Worm (Caenorhabditis elegans) whole organism, late embryonic: ENCODE results near the gene C48B4.10.

ENCODE experiments used
- C08G9.2 ChIP-seq: sonication (generic microtip); optimal IDR thresholded peaks from 2 replicates; lab custom pipeline; 2016; ENCODE audit warnings: mild to moderate bottlenecking, missing genetic modification characterization, moderate library complexity, missing compliant biosample characterization
- F13H6.1 ChIP-seq: sonication (generic microtip); optimal IDR thresholded peaks from 2 replicates; lab custom pipeline; 2016; ENCODE audit warnings: missing genetic modification characterization, missing compliant biosample characterization
- K09A11.1 ChIP-seq: sonication (generic microtip); optimal IDR thresholded peaks from 2 replicates; lab custom pipeline; 2017; ENCODE audit warnings: antibody characterized with exemption, mild to moderate bottlenecking, missing genetic modification characterization, missing compliant biosample characterization; ENCODE audit not compliant: insufficient read depth
- ahr-1 ChIP-seq: sonication (generic microtip); optimal IDR thresholded peaks from 2 replicates; lab custom pipeline; 2016; ENCODE audit warnings: missing genetic modification characterization, missing compliant biosample characterization
- ama-1 ChIP-seq: fragments of 150-350 bp; optimal IDR thresholded peaks from 2 replicates; lab custom pipeline; 2014
- ceh-14 ChIP-seq: sonication (generic microtip); optimal IDR thresholded peaks from 2 replicates; lab custom pipeline; 2016; ENCODE audit warnings: missing genotype, missing genetic modification characterization, missing compliant biosample characterization
- ceh-19 ChIP-seq: fragments of 200-800 bp; sonication (Bioruptor generic); optimal IDR thresholded peaks from 2 replicates; lab custom pipeline; 2018; ENCODE audit warnings: mild to moderate bottlenecking, missing genetic modification characterization, missing compliant biosample characterization
- ceh-2 ChIP-seq: sonication (generic microtip); optimal IDR thresholded peaks from 2 replicates; lab custom pipeline; 2016; ENCODE audit warnings: missing genotype, missing genetic modification characterization, missing compliant biosample characterization
- ceh-22 ChIP-seq: sonication (generic microtip); optimal IDR thresholded peaks from 2 replicates; lab custom pipeline; 2017; ENCODE audit warnings: missing biosample characterization, missing genetic modification characterization
- ceh-24 ChIP-seq: sonication (generic microtip); optimal IDR thresholded peaks from 2 replicates; lab custom pipeline; 2016; ENCODE audit warnings: mild to moderate bottlenecking, missing genetic modification characterization, missing compliant biosample characterization
- ceh-30 ChIP-seq: fragments of 150-350 bp; optimal IDR thresholded peaks from 2 replicates; lab custom pipeline; 2014; ENCODE audit warnings: missing biosample characterization, missing genetic modification characterization
- ceh-48 ChIP-seq: sonication (generic microtip); optimal IDR thresholded peaks from 2 replicates; lab custom pipeline; 2016; ENCODE audit warnings: missing genetic modification characterization, inconsistent platforms, missing compliant biosample characterization
- ceh-6 ChIP-seq: fragments of 200-800 bp; sonication (Bioruptor generic); optimal IDR thresholded peaks from 2 replicates; lab custom pipeline; 2018; ENCODE audit warnings: mild to moderate bottlenecking, missing genetic modification characterization, missing compliant biosample characterization
- elt-2 ChIP-seq: sonication (generic microtip); optimal IDR thresholded peaks from 2 replicates; lab custom pipeline; 2016; ENCODE audit warnings: missing genetic modification reagents, missing genetic modification characterization, missing compliant biosample characterization
- ets-4 ChIP-seq: sonication (generic microtip); optimal IDR thresholded peaks from 2 replicates; lab custom pipeline; 2016; ENCODE audit warnings: missing genetic modification characterization, missing compliant biosample characterization
- eyg-1 ChIP-seq: sonication (generic microtip); optimal IDR thresholded peaks from 2 replicates; lab custom pipeline; 2016; ENCODE audit warnings: missing genotype, missing genetic modification characterization, missing compliant biosample characterization
- fkh-10 ChIP-seq: fragments of 150-350 bp; optimal IDR thresholded peaks from 2 replicates; lab custom pipeline; 2014; ENCODE audit warnings: missing biosample characterization, missing genetic modification reagents, missing genetic modification characterization
- fkh-6 ChIP-seq: sonication (generic microtip); optimal IDR thresholded peaks from 2 replicates; lab custom pipeline; 2016; ENCODE audit warnings: missing genetic modification characterization, missing compliant biosample characterization
- hlh-15 ChIP-seq: sonication (generic microtip); optimal IDR thresholded peaks from 2 replicates; lab custom pipeline; 2016; ENCODE audit warnings: missing genetic modification characterization, missing compliant biosample characterization
- hlh-30 ChIP-seq: sonication (generic microtip); optimal IDR thresholded peaks from 2 replicates; lab custom pipeline; 2017; ENCODE audit warnings: antibody characterized with exemption, missing genetic modification characterization, missing compliant biosample characterization; ENCODE audit not compliant: insufficient read depth
- hlh-8 ChIP-seq: sonication (generic microtip); optimal IDR thresholded peaks from 2 replicates; lab custom pipeline; 2016; ENCODE audit warnings: missing genotype, missing genetic modification characterization, missing compliant biosample characterization
- lim-6 ChIP-seq: sonication (generic microtip); optimal IDR thresholded peaks from 2 replicates; lab custom pipeline; 2016; ENCODE audit warnings: missing genetic modification characterization, missing compliant biosample characterization
- madf-2 ChIP-seq: sonication (generic microtip); optimal IDR thresholded peaks from 2 replicates; lab custom pipeline; 2017; ENCODE audit warnings: missing genetic modification characterization, missing compliant biosample characterization
- mec-3 ChIP-seq: sonication (generic microtip); optimal IDR thresholded peaks from 2 replicates; lab custom pipeline; 2016; ENCODE audit warnings: borderline replicate concordance, missing genetic modification characterization, missing compliant biosample characterization
- nhr-232 ChIP-seq: sonication (generic microtip); optimal IDR thresholded peaks from 2 replicates; lab custom pipeline; 2016; ENCODE audit warnings: missing genetic modification characterization, missing compliant biosample characterization
- odd-2 ChIP-seq: sonication (generic microtip); optimal IDR thresholded peaks from 2 replicates; lab custom pipeline; 2017; ENCODE audit warnings: antibody characterized with exemption, mild to moderate bottlenecking, missing genetic modification characterization, missing compliant biosample characterization
- pat-9 ChIP-seq: fragments of 200-800 bp; sonication (Bioruptor generic); optimal IDR thresholded peaks from 2 replicates; lab custom pipeline; 2018; ENCODE audit warnings: mild to moderate bottlenecking, missing genetic modification characterization, moderate library complexity, missing compliant biosample characterization
- pax-1 ChIP-seq: fragments of 150-350 bp; optimal IDR thresholded peaks from 2 replicates; lab custom pipeline; 2014; ENCODE audit warnings: missing biosample characterization, missing genetic modification characterization
- pha-4 ChIP-seq: fragments of 150-350 bp; optimal IDR thresholded peaks from 2 replicates; lab custom pipeline; 2018; ENCODE audit warnings: missing biosample characterization, missing genetic modification reagents, missing genetic modification characterization
- pqm-1 ChIP-seq: sonication (generic microtip); optimal IDR thresholded peaks from 2 replicates; lab custom pipeline; 2016; ENCODE audit warnings: missing genetic modification characterization, missing compliant biosample characterization
- pros-1 ChIP-seq: fragments of 150-350 bp; optimal IDR thresholded peaks from 2 replicates; lab custom pipeline; 2014; ENCODE audit warnings: missing biosample characterization, missing genetic modification reagents, missing genetic modification characterization
- rnt-1 ChIP-seq: sonication (generic microtip); optimal IDR thresholded peaks from 2 replicates; lab custom pipeline; 2016; ENCODE audit warnings: missing genetic modification characterization, missing compliant biosample characterization
- sdc-2 ChIP-seq: sonication (generic microtip); optimal IDR thresholded peaks from 2 replicates; lab custom pipeline; 2016; ENCODE audit warnings: missing genotype, missing genetic modification characterization, missing compliant biosample characterization
- sox-4 ChIP-seq: sonication (generic microtip); optimal IDR thresholded peaks from 2 replicates; lab custom pipeline; 2017; ENCODE audit warnings: mild to moderate bottlenecking, missing genetic modification characterization, inconsistent platforms, missing compliant biosample characterization
- syd-9 ChIP-seq: sonication (generic microtip); optimal IDR thresholded peaks from 2 replicates; lab custom pipeline; 2016; ENCODE audit warnings: mild to moderate bottlenecking, missing genetic modification characterization, moderate library complexity, missing compliant biosample characterization
- tbx-2 ChIP-seq: sonication (generic microtip); optimal IDR thresholded peaks from 2 replicates; lab custom pipeline; 2016; ENCODE audit warnings: missing genetic modification characterization, missing compliant biosample characterization
- unc-55 ChIP-seq: sonication (generic microtip); optimal IDR thresholded peaks from 2 replicates; lab custom pipeline; 2017; ENCODE audit warnings: missing biosample characterization, missing genetic modification reagents, missing genetic modification characterization
- unc-86 ChIP-seq: sonication (generic microtip); optimal IDR thresholded peaks from 2 replicates; lab custom pipeline; 2016; ENCODE audit warnings: missing genetic modification characterization, missing compliant biosample characterization

Gene C48B4.10

DNA sequence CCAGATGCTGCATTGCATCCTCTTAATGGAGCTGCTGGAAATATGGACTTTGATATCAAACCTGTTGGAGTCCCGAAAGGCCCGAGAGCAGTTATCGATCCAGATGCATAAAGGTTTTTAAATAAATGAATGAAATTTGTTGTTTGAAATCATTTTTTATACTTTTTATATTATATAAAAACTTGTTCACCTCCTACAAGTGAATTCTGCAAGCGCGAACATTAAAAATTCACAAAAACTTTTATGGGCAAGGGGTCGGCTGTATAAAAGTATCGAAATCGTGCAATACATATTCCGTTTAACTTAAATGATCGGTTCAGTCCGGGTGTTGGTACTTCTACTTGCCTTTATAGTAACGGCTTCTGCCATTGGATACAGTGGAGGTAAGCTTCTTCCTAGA lies 33.9 kb upstream of the C48B4.10 start, which contains the start of gene F58A4.1:
F58A4.1 (plus strand) TSS at position 301 of the 400 bp plus-strand sequence.
- TF ChIP-seq pqm-1 (tag; lab: Kevin White, UChicago) (no peak), unc-55 (GFP tag; lab: Kevin White, UChicago) (no peak)
- TF ChIP-seq, all 69 proteins: peak for 0

DNA sequence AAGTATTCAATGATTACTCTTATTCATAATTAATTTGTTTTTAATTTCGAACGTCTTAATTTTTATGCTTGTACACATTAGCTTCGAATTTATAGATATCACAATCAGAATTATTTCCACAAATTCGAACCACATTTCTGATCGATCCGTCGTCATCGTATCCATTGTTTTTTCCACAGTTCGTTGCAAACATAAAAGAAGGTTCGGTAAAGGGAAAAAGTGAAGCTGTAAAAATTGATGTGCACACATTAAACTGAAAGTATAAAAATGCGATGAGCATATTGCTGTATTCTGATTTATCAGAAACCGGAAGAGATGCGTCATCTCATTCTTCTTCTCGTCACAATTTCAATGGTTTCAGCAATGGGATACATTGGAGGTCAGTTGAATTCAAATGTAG lies 32.7 kb upstream of the C48B4.10 start, which contains the start of gene C48B4.12:
C48B4.12 (plus strand) TSS at position 301 of the 400 bp plus-strand sequence.
- TF ChIP-seq F13H6.1 (no peak), unc-86 (tag; lab: Kevin White, UChicago) (no peak), hlh-8 (tag; lab: Kevin White, UChicago) (no peak), ahr-1 (tag; lab: Kevin White, UChicago) (no peak), fkh-10 (GFP tag; lab: Kevin White, UChicago) (no peak), rnt-1 (tag; lab: Kevin White, UChicago) (no peak), syd-9 (tag; lab: Kevin White, UChicago) (no peak), sdc-2 (no peak), ceh-2 (tag; lab: Kevin White, UChicago) (no peak), pqm-1 (tag; lab: Kevin White, UChicago) (no peak), mec-3 (tag; lab: Kevin White, UChicago) (no peak), tbx-2 (no peak)

DNA sequence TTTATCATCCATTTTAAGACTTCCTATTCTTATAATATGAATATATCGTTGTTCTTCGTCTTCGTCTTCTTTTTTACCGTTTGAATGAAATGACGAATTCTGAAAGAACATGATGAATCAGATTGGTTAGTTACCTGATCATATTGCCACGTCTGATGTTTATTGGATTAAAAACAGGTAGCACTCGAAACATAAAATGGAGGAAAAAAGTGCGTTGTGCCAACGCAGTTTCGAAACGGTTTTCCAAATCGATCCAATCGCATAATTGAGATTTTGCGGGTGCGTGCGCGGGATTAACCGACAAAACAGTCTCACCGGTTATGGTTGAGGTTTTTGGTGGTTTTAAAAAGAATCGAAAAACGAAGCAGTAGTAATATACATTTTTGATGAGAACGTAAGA lies 31.3 kb upstream of the C48B4.10 start, which contains the start of gene rom-2:
rom-2 (minus strand) TSS at position 101 of the 400 bp plus-strand sequence.
- no peak for TF ChIP-seq odd-2 (tag; lab: Kevin White, UChicago)
- TF ChIP-seq ceh-6 (GFP tag; lab: Kevin White, UChicago) = no peak
- no peak for TF ChIP-seq tbx-2
- no peak for TF ChIP-seq sox-4 (tag; lab: Kevin White, UChicago)
- TF ChIP-seq ceh-14 (tag; lab: Kevin White, UChicago) = no peak
- TF ChIP-seq ceh-22 (tag; lab: Kevin White, UChicago) = no peak
- no peak for TF ChIP-seq C08G9.2 (tag; lab: Kevin White, UChicago)
- TF ChIP-seq hlh-15 = no peak
- TF ChIP-seq syd-9 (tag; lab: Kevin White, UChicago) = no peak
- TF ChIP-seq ceh-48 = no peak
- TF ChIP-seq hlh-8 (tag; lab: Kevin White, UChicago) = no peak
- TF ChIP-seq ets-4 (tag; lab: Kevin White, UChicago) = no peak
- no peak for TF ChIP-seq ceh-30 (tag; lab: Kevin White, UChicago)
- no peak for TF ChIP-seq ama-1
- no peak for TF ChIP-seq eyg-1 (tag; lab: Kevin White, UChicago)
- TF ChIP-seq mec-3 (tag; lab: Kevin White, UChicago) = no peak
- TF ChIP-seq pax-1 = no peak
- TF ChIP-seq elt-2 (tag; lab: Kevin White, UChicago) = no peak
- no peak for TF ChIP-seq rnt-1 (tag; lab: Kevin White, UChicago)
- TF ChIP-seq, all 69 proteins: peak for 0

DNA sequence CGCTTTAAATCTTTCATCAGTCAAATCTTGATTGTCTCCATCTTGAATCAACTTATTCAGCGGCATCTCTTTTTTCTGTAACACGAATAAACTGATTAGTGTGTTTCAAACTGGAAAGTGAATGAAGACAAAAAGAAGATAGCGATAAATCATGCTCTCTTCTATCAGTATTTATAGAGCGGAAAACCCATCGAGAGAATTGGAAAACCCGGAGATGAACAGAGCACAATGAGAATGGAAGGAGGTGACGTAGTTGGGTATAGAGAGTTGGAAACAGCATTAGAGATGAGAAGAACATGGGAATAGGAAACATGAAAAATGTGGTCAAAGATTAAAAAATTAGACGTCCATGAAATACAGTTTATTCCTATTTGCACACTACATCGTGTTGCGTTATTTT lies 27.8 kb upstream of the C48B4.10 start, which contains the start of gene acox-1.5:
acox-1.5 (minus strand) TSS at position 75 of the 400 bp plus-strand sequence.
- no peak for TF ChIP-seq pha-4
- TF ChIP-seq nhr-232 = no peak
- no peak for TF ChIP-seq fkh-10 (GFP tag; lab: Kevin White, UChicago)
- no peak for TF ChIP-seq sdc-2
- no peak for TF ChIP-seq madf-2 (tag; lab: Kevin White, UChicago)
- TF ChIP-seq ceh-19 = no peak
- TF ChIP-seq pat-9 (tag; lab: Kevin White, UChicago) = no peak
- no peak for TF ChIP-seq ceh-24 (tag; lab: Kevin White, UChicago)
- TF ChIP-seq fkh-6 (tag; lab: Kevin White, UChicago) = no peak
- no peak for TF ChIP-seq F13H6.1
- TF ChIP-seq lim-6 (tag; lab: Kevin White, UChicago) = no peak
- TF ChIP-seq pros-1 (tag; lab: Kevin White, UChicago) = no peak
- no peak for TF ChIP-seq mec-3 (tag; lab: Kevin White, UChicago)
- no peak for TF ChIP-seq rnt-1 (tag; lab: Kevin White, UChicago)
- no peak for TF ChIP-seq ahr-1 (tag; lab: Kevin White, UChicago)
- no peak for TF ChIP-seq hlh-30 (tag; lab: Kevin White, UChicago)
- TF ChIP-seq K09A11.1 (tag; lab: Kevin White, UChicago) = no peak
